Worm (Caenorhabditis elegans): ENCODE data around the gene C25E10.10.

ce11 chrV:9047555-9048049, 8.6 kb downstream of the C25E10.10 start, which contains the start of gene C25E10.17:
- no peak for TF ChIP-seq snpc-4 (tag; optimal IDR thresholded peaks at IDR 0.05)
- TF ChIP-seq unc-39 (tag; optimal IDR thresholded peaks at IDR 0.05) = no peak
- TF ChIP-seq blmp-1 (tag; optimal IDR thresholded peaks at IDR 0.05; ENCODE audit: insufficient read depth) = no peak
- no peak for TF ChIP-seq skn-1 (tag; optimal IDR thresholded peaks at IDR 0.05)
- TF ChIP-seq unc-55 (GFP tag; optimal IDR thresholded peaks at IDR 0.05) = no peak
- TF ChIP-seq lin-13 (GFP tag; optimal IDR thresholded peaks at IDR 0.05) = no peak
- no peak for TF ChIP-seq zag-1 (tag; optimal IDR thresholded peaks at IDR 0.05)
- no peak for TF ChIP-seq nhr-6 (tag; optimal IDR thresholded peaks at IDR 0.05)
- no peak for TF ChIP-seq ztf-11 (tag; optimal IDR thresholded peaks at IDR 0.05)

All from whole organism, L2 larva.